Fruit fly (Drosophila melanogaster): Measurements from ENCODE around the gene CG3513.
A peak's percentile ranks its signal among the peaks of the same experiment; 100 is the strongest.

Gene CG3513

dm6 chr2L:3730182-3730975 lies 37.4 kb upstream of the CG3513 start, which contains the start of gene CG10019:
TSS of gene CG10019 (plus strand) at chr2L:3730466.
- TF ChIP-seq CG10669 (GFP tag; optimal IDR thresholded peaks at IDR 0.05) (no peak), CG10631 (GFP tag; optimal IDR thresholded peaks at IDR 0.05) (no peak), spab (GFP tag; optimal IDR thresholded peaks at IDR 0.05) (no peak), eg (GFP tag; IDR thresholded peaks at IDR 0.05) (peak; percentile 56; the same call in 1 of the 3 replicates), CG6276 (GFP tag; optimal IDR thresholded peaks at IDR 0.05) (peak; percentile 44), CG16779 (tag; optimal IDR thresholded peaks at IDR 0.05) (peak; percentile 25), Gug (GFP tag; IDR thresholded peaks at IDR 0.05) (no peak), CG15336 (GFP tag; IDR thresholded peaks at IDR 0.05) (peak; percentile 31; the same call in 1 of the 2 replicates), CG8119 (GFP tag; IDR thresholded peaks at IDR 0.05) (0 out of 3 replicates have a peak, but pooled peaks have one; percentile 27), net (GFP tag; optimal IDR thresholded peaks at IDR 0.05) (no peak), Blimp-1 (GFP tag; optimal IDR thresholded peaks at IDR 0.05) (no peak), cyc (GFP tag; optimal IDR thresholded peaks at IDR 0.05) (no peak), CG8632 (GFP tag; optimal IDR thresholded peaks at IDR 0.05) (no peak), Ets21C (GFP tag; optimal IDR thresholded peaks at IDR 0.05) (no peak), fkh (GFP tag; optimal IDR thresholded peaks at IDR 0.05) (no peak)

dm6 chr2L:3729635-3730034 lies 36.7 kb upstream of the CG3513 start:
- no peak for TF ChIP-seq Gug (GFP tag; IDR thresholded peaks at IDR 0.05)
- TF ChIP-seq Eip75B (GFP tag; optimal IDR thresholded peaks at IDR 0.05), result no peak
- no peak for TF ChIP-seq CG9139 (GFP tag; optimal IDR thresholded peaks at IDR 0.05)
- TF ChIP-seq svp (GFP tag), result no peak
- TF ChIP-seq CG8632 (GFP tag; optimal IDR thresholded peaks at IDR 0.05), result no peak
- no peak for TF ChIP-seq CG32006 (GFP tag; optimal IDR thresholded peaks at IDR 0.05)
- TF ChIP-seq CG6792 (GFP tag; optimal IDR thresholded peaks at IDR 0.05), result no peak
- TF ChIP-seq CG11294 (GFP tag; IDR thresholded peaks at IDR 0.05), result no peak
- no peak for TF ChIP-seq Eip93F (GFP tag; optimal IDR thresholded peaks at IDR 0.05)
- no peak for TF ChIP-seq Sox15 (GFP tag; optimal IDR thresholded peaks at IDR 0.05)
- TF ChIP-seq esn (GFP tag; optimal IDR thresholded peaks at IDR 0.05), result no peak

- TF ChIP-seq pdm3 (GFP tag; optimal IDR thresholded peaks at IDR 0.05) (peak; percentile 50), achi (GFP tag; optimal IDR thresholded peaks at IDR 0.05) (peak; percentile 33), Smox (GFP tag; optimal IDR thresholded peaks at IDR 0.05) (peak; percentile 26), CG10669 (GFP tag; optimal IDR thresholded peaks at IDR 0.05) (peak; percentile 25), dsx (GFP tag; optimal IDR thresholded peaks at IDR 0.05; ENCODE audit: poor library complexity, severe bottlenecking) (no peak), Eip78C (GFP tag) (peak; percentile 88), eg (GFP tag; IDR thresholded peaks at IDR 0.05) (no peak), OdsH (GFP tag; optimal IDR thresholded peaks at IDR 0.05) (peak; percentile 40), Hr39 (GFP tag; optimal IDR thresholded peaks at IDR 0.05) (peak; percentile 14), Met (GFP tag; optimal IDR thresholded peaks at IDR 0.05) (peak; percentile 22), Hr4 (GFP tag; optimal IDR thresholded peaks at IDR 0.05) (peak; percentile 28), CG8119 (GFP tag; IDR thresholded peaks at IDR 0.05) (no peak), CG8319 (GFP tag; optimal IDR thresholded peaks at IDR 0.05) (no peak), CG7368 (GFP tag; optimal IDR thresholded peaks at IDR 0.05) (peak; percentile 27), Eip75B (GFP tag; optimal IDR thresholded peaks at IDR 0.05) (peak; percentile 16), CG8632 (GFP tag; optimal IDR thresholded peaks at IDR 0.05) (peak; percentile 42), acj6 (GFP tag; optimal IDR thresholded peaks at IDR 0.05) (peak; percentile 39), Lpt (GFP tag; optimal IDR thresholded peaks at IDR 0.05) (no peak), Eip93F (GFP tag; optimal IDR thresholded peaks at IDR 0.05) (no peak), Sox14 (GFP tag; optimal IDR thresholded peaks at IDR 0.05) (peak; percentile 26), Hr38 (GFP tag; optimal IDR thresholded peaks at IDR 0.05) (no peak), lz (GFP tag; optimal IDR thresholded peaks at IDR 0.05) (peak; percentile 1), Sox15 (GFP tag; optimal IDR thresholded peaks at IDR 0.05) (no peak), esn (GFP tag; optimal IDR thresholded peaks at IDR 0.05) (no peak), CG6792 (GFP tag; optimal IDR thresholded peaks at IDR 0.05) (peak; percentile 22), CG9139 (GFP tag; optimal IDR thresholded peaks at IDR 0.05) (peak; percentile 40), salr (GFP tag; optimal IDR thresholded peaks at IDR 0.05) (peak in 1 of 2 experiments; percentile 40), ss (GFP tag; optimal IDR thresholded peaks at IDR 0.05) (no peak), CG34406 (GFP tag; optimal IDR thresholded peaks at IDR 0.05) (peak; percentile 42), CG10631 (GFP tag; optimal IDR thresholded peaks at IDR 0.05) (peak; percentile 32), cyc (GFP tag; optimal IDR thresholded peaks at IDR 0.05) (peak; percentile 14), svp (GFP tag) (peak; percentile 67), fd59A (GFP tag; optimal IDR thresholded peaks at IDR 0.05) (peak; percentile 45), spab (GFP tag; optimal IDR thresholded peaks at IDR 0.05) (peak; percentile 33), net (GFP tag; optimal IDR thresholded peaks at IDR 0.05) (no peak)
Measured at dm6 chr2L:3719414-3719959, 26.5 kb upstream of the CG3513 start.

Data from whole organism, prepupa.